Fruit fly (Drosophila melanogaster) whole organism, adult: ENCODE data around the gene Rilpl.

Source experiments
- CG11617 ChIP-seq: fragments of 200-800 bp; sonication (Bioruptor generic); optimal IDR thresholded peaks from 2 replicates; lab custom pipeline; 2017; ENCODE audit warnings: mild to moderate bottlenecking, missing biosample characterization, missing genetic modification reagents, missing genetic modification characterization
- CG12768 ChIP-seq: fragments of 200-800 bp; sonication (Bioruptor generic); optimal IDR thresholded peaks from 2 replicates; lab custom pipeline; 2017; ENCODE audit warnings: missing biosample characterization, missing genetic modification characterization, mild to moderate bottlenecking, moderate library complexity, missing genetic modification reagents
- CG14711 ChIP-seq: fragments of 200-800 bp; sonication (Bioruptor generic); optimal IDR thresholded peaks from 2 replicates; lab custom pipeline; 2018; ENCODE audit warnings: missing biosample characterization, mild to moderate bottlenecking, missing genetic modification characterization, moderate library complexity
- CG5204 ChIP-seq: fragments of 200-800 bp; sonication (Bioruptor generic); optimal IDR thresholded peaks from 2 replicates; lab custom pipeline; 2016; ENCODE audit warnings: missing biosample characterization, missing genetic modification characterization
- CG7101 ChIP-seq: fragments of 200-800 bp; sonication (Bioruptor generic); optimal IDR thresholded peaks from 2 replicates; lab custom pipeline; 2018; ENCODE audit warnings: missing biosample characterization, mild to moderate bottlenecking, missing genetic modification characterization, moderate library complexity
- Crg-1 ChIP-seq: fragments of 200-800 bp; sonication (Bioruptor generic); optimal IDR thresholded peaks from 2 replicates; lab custom pipeline; 2016; ENCODE audit warnings: missing biosample characterization, missing genetic modification characterization
- Hr96 ChIP-seq: fragments of 200-800 bp; sonication (Bioruptor generic); optimal IDR thresholded peaks from 2 replicates; lab custom pipeline; 2016; ENCODE audit warnings: missing biosample characterization, missing genetic modification characterization
- cic ChIP-seq: fragments of 200-800 bp; sonication (Bioruptor generic); optimal IDR thresholded peaks from 2 replicates; lab custom pipeline; 2017; ENCODE audit warnings: missing biosample characterization, mild to moderate bottlenecking, missing genetic modification characterization, moderate library complexity
- cnc ChIP-seq, 2 experiments: fragments of >200 bp; optimal IDR thresholded peaks; 2 replicates each; lab custom pipeline; 2017
- kay ChIP-seq: fragments of 200-800 bp; sonication (Bioruptor generic); peaks from one replicate; lab custom pipeline; 2016; ENCODE audit warnings: missing biosample characterization, missing genetic modification characterization, borderline replicate concordance
- ovo ChIP-seq: fragments of 200-800 bp; sonication (Bioruptor generic); optimal IDR thresholded peaks from 2 replicates; lab custom pipeline; 2016; ENCODE audit warnings: missing biosample characterization, missing genetic modification characterization
- tj ChIP-seq: fragments of 200-800 bp; sonication (Bioruptor generic); optimal IDR thresholded peaks from 3 replicates; lab custom pipeline; 2017; ENCODE audit warnings: missing biosample characterization, mild to moderate bottlenecking, missing genetic modification characterization, moderate library complexity

DNA sequence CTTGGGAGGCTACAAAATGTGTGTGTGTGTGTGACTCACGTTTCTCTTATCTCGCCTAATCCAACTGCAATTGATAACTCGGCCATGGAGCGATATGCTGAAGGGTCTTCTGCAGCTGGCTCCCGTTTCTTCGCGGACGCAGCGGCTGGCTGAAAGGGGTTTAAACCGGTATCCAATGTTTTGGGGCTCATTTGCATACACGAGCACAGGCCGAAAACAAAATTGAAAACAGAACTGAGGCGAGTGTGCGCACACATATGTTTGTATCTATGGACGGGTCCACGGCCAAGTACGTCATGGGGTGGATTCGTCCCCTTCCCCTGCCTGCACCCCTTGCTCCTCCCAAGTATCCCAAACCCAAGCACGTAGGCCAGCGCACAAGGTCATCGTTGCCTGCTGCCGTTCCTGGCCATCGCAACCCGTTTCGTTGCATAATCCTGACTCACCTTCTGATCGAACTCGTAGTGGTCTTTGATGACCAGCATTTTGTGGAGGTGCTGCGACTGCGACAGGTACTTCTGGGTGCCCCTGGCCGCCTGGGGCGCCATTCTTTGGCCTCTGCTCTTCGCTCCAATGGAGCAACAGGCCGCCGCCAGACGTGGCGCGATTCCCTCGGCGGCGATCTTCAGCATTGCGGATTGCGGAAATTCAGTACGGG is 13.0 kb upstream of the Rilpl start:
- TF ChIP-seq Crg-1 (GFP tag; lab: Kevin White, UChicago) = no peak
- no peak for TF ChIP-seq CG7101
- peak in 1 of 2 experiments; percentile 11 for TF ChIP-seq cnc (optimal IDR thresholded peaks at IDR 0.05; lab: Kevin White, UChicago)
- TF ChIP-seq cic (GFP tag; lab: Kevin White, UChicago) = no peak
- no peak for TF ChIP-seq CG12768
- TF ChIP-seq kay (GFP tag; lab: Kevin White, UChicago) = no peak
- TF ChIP-seq ovo = no peak
- TF ChIP-seq Hr96 (GFP tag; lab: Kevin White, UChicago) = no peak
- no peak for TF ChIP-seq CG14711 (tag; lab: Kevin White, UChicago)
- no peak for TF ChIP-seq CG5204 (GFP tag; lab: Kevin White, UChicago)
- no peak for TF ChIP-seq CG11617 (GFP tag; lab: Kevin White, UChicago)
- no peak for TF ChIP-seq tj (GFP tag; lab: Kevin White, UChicago)
